Fruit fly (Drosophila melanogaster) whole organism: ENCODE results near the gene CG18581.

ENCODE experiments used
- CG8478 ChIP-seq: fragments of >200 bp; optimal IDR thresholded peaks from 2 replicates; lab custom pipeline; 2018; ENCODE audit warnings: inconsistent platforms
- Dll ChIP-seq: fragments of >200 bp; optimal IDR thresholded peaks from 2 replicates; lab custom pipeline; 2017
- EcR ChIP-seq, 2 experiments: fragments of >200 bp; optimal IDR thresholded peaks; 2 replicates each; lab custom pipeline; 2017; ENCODE audit warnings: missing biosample characterization in 2 of 2, missing genetic modification characterization in 2 of 2, missing genetic modification reagents in 2 of 2
- pan ChIP-seq: fragments of >200 bp; optimal IDR thresholded peaks from 2 replicates; lab custom pipeline; 2017
- psq ChIP-seq: fragments of >200 bp; optimal IDR thresholded peaks from 2 replicates; lab custom pipeline; 2017
- usp ChIP-seq: fragments of >200 bp; optimal IDR thresholded peaks from 2 replicates; lab custom pipeline; 2017; ENCODE audit warnings: missing biosample characterization, missing genetic modification characterization, mixed read lengths

DNA sequence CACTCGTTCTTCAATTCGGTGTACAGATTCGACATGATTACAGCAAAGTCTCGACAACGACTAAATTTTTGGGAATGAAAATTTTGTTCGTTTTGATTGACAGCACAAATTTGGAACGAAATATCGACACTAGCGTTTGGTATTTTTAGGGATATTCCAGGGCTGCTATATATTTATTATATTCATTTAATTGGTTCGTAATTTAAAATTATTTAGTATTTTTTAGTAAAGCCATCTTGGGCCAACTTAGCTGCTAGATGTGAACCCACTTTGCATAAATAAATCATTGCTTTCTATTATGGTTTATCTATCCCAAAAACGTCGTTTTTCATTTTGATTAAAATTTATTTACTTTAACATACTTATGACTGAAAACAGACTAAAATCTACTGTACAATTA, 7.5 kb downstream of the CG18581 start, which contains the start of gene Rpn12R:
- TF ChIP-seq Dll (lab: Kevin White, UChicago) = no peak
- no peak for TF ChIP-seq usp
- no peak for TF ChIP-seq CG8478 (lab: Kevin White, UChicago)
- TF ChIP-seq EcR (GFP tag; optimal IDR thresholded peaks at IDR 0.05; lab: Kevin White, UChicago) = no peak
- no peak for TF ChIP-seq psq (lab: Kevin White, UChicago)
- no peak for TF ChIP-seq pan (lab: Kevin White, UChicago)
